Fruit fly (Drosophila melanogaster) whole organism, embryonic: ENCODE measurements around the gene CG7739.
A peak's percentile ranks its signal among the peaks of the same experiment; 100 is the strongest.

Source experiments
- Aef1 ChIP-seq: fragments of 200-800 bp; sonication (Bioruptor generic); IDR thresholded peaks from 3 replicates; pipeline ENCODE4 v1.3.6; 2022; ENCODE audit warnings: missing biosample characterization, missing genetic modification characterization
- Blimp-1 ChIP-seq: fragments of 200-800 bp; sonication (Bioruptor generic); optimal IDR thresholded peaks from 3 replicates; lab custom pipeline; 2018; ENCODE audit warnings: missing biosample characterization, missing genetic modification characterization, mild to moderate bottlenecking, moderate library complexity, missing genetic modification reagents
- CG10321 ChIP-seq: fragments of 200-800 bp; sonication (Bioruptor generic); IDR thresholded peaks from 2 replicates; pipeline ENCODE4 v1.3.6; 2022; ENCODE audit warnings: missing biosample characterization, missing genetic modification characterization
- CG10565 ChIP-seq: fragments of 200-800 bp; sonication (Bioruptor generic); optimal IDR thresholded peaks from 3 replicates; lab custom pipeline; 2016; ENCODE audit warnings: missing biosample characterization, mild to moderate bottlenecking, missing genetic modification characterization
- CG11398 ChIP-seq: fragments of 200-800 bp; sonication (Bioruptor generic); optimal IDR thresholded peaks from 2 replicates; lab custom pipeline; 2016; ENCODE audit warnings: missing biosample characterization, missing genetic modification characterization
- CG12744 ChIP-seq: fragments of 200-800 bp; sonication (Bioruptor generic); optimal IDR thresholded peaks from 2 replicates; lab custom pipeline; 2016; ENCODE audit warnings: missing biosample characterization, missing genetic modification characterization
- CG14050 ChIP-seq: fragments of 200-800 bp; sonication (Bioruptor generic); IDR thresholded peaks from 3 replicates; pipeline ENCODE4 v1.3.6; 2022; ENCODE audit warnings: missing biosample characterization, missing genetic modification characterization
- CG15479 ChIP-seq: fragments of 200-800 bp; sonication (Bioruptor generic); optimal IDR thresholded peaks from 3 replicates; lab custom pipeline; 2019; ENCODE audit warnings: missing biosample characterization, mild to moderate bottlenecking, missing genetic modification characterization, moderate library complexity
- CG15601 ChIP-seq: fragments of 200-800 bp; sonication (Bioruptor generic); optimal IDR thresholded peaks from 3 replicates; lab custom pipeline; 2019; ENCODE audit warnings: missing biosample characterization, mild to moderate bottlenecking, missing genetic modification characterization, moderate library complexity
- CG1602 ChIP-seq: fragments of 200-800 bp; sonication (Bioruptor generic); optimal IDR thresholded peaks from 3 replicates; lab custom pipeline; 2016; ENCODE audit warnings: missing biosample characterization, missing genetic modification characterization
- CG16815 ChIP-seq: fragments of 200-800 bp; sonication (Bioruptor generic); optimal IDR thresholded peaks from 3 replicates; lab custom pipeline; 2017; ENCODE audit warnings: missing biosample characterization, mild to moderate bottlenecking, missing genetic modification characterization
- CG16863 ChIP-seq: fragments of 200-800 bp; sonication (Bioruptor generic); optimal IDR thresholded peaks from 3 replicates; lab custom pipeline; 2016; ENCODE audit warnings: missing biosample characterization, missing genetic modification characterization
- CG2120 ChIP-seq: fragments of 200-800 bp; sonication (Bioruptor generic); optimal IDR thresholded peaks from 3 replicates; lab custom pipeline; 2016; ENCODE audit warnings: missing biosample characterization, missing genetic modification characterization
- CG2678 ChIP-seq: fragments of 200-800 bp; sonication (Bioruptor generic); optimal IDR thresholded peaks from 3 replicates; lab custom pipeline; 2019; ENCODE audit warnings: missing biosample characterization, mild to moderate bottlenecking, missing genetic modification characterization, moderate library complexity
- CG4617 ChIP-seq: fragments of 200-800 bp; sonication (Bioruptor generic); optimal IDR thresholded peaks from 3 replicates; lab custom pipeline; 2016; ENCODE audit warnings: missing biosample characterization, missing genetic modification characterization, borderline replicate concordance
- CG6765 ChIP-seq: fragments of 200-800 bp; sonication (Bioruptor generic); optimal IDR thresholded peaks from 3 replicates; lab custom pipeline; 2017; ENCODE audit warnings: missing biosample characterization, mild to moderate bottlenecking, missing genetic modification characterization
- CG8388 ChIP-seq: fragments of 200-800 bp; sonication (Bioruptor generic); optimal IDR thresholded peaks from 2 replicates; lab custom pipeline; 2019; ENCODE audit warnings: missing biosample characterization, mild to moderate bottlenecking, missing genetic modification characterization, moderate library complexity
- CG9797 ChIP-seq: fragments of 200-800 bp; sonication (Bioruptor generic); optimal IDR thresholded peaks from 3 replicates; lab custom pipeline; 2018; ENCODE audit warnings: missing biosample characterization, mild to moderate bottlenecking, missing genetic modification characterization
- Camta ChIP-seq: fragments of 200-800 bp; sonication (Bioruptor generic); optimal IDR thresholded peaks from 2 replicates; lab custom pipeline; 2016; ENCODE audit warnings: missing biosample characterization, missing genetic modification characterization
- Fer3 ChIP-seq: fragments of 200-800 bp; sonication (Bioruptor generic); optimal IDR thresholded peaks from 2 replicates; lab custom pipeline; 2018; ENCODE audit warnings: missing biosample characterization, mild to moderate bottlenecking, missing genetic modification characterization, moderate library complexity
- Hmr ChIP-seq: fragments of 200-800 bp; sonication (Bioruptor generic); optimal IDR thresholded peaks from 3 replicates; lab custom pipeline; 2017; ENCODE audit warnings: mild to moderate bottlenecking, missing biosample characterization, missing genetic modification reagents, missing genetic modification characterization
- Hr39 ChIP-seq: fragments of >200 bp; optimal IDR thresholded peaks from 2 replicates; lab custom pipeline; 2017
- Neu2 ChIP-seq: fragments of 200-800 bp; sonication (Bioruptor generic); optimal IDR thresholded peaks from 3 replicates; lab custom pipeline; 2016; ENCODE audit warnings: missing biosample characterization, missing genetic modification characterization, borderline replicate concordance
- Oli ChIP-seq: fragments of 200-800 bp; sonication (Bioruptor generic); optimal IDR thresholded peaks from 2 replicates; lab custom pipeline; 2018; ENCODE audit warnings: missing biosample characterization, mild to moderate bottlenecking, missing genetic modification characterization, moderate library complexity
- Opbp ChIP-seq: fragments of 200-800 bp; sonication (Bioruptor generic); IDR thresholded peaks from 3 replicates; pipeline ENCODE4 v1.3.6; 2022; ENCODE audit warnings: missing biosample characterization, missing genetic modification characterization; ENCODE audit not compliant: partially characterized antibody
- bsh ChIP-seq, 2 experiments: fragments of 200-800 bp; sonication (Bioruptor generic); optimal IDR thresholded peaks; 2 replicates each; lab custom pipeline; 2017 to 2018; ENCODE audit warnings: mild to moderate bottlenecking in 2 of 2, missing biosample characterization in 2 of 2, missing genetic modification characterization in 2 of 2, moderate library complexity in 1 of 2
- ci ChIP-seq: fragments of 200-800 bp; sonication (Bioruptor generic); IDR thresholded peaks from 3 replicates; pipeline ENCODE4 v1.3.6; 2022; ENCODE audit warnings: missing biosample characterization, missing genetic modification characterization
- croc ChIP-seq: fragments of 200-800 bp; sonication (Bioruptor generic); conservative IDR thresholded peaks from 3 replicates; pipeline ENCODE4 v1.3.6; 2022; ENCODE audit warnings: missing biosample characterization, missing genetic modification characterization
- dan ChIP-seq: fragments of 200-800 bp; sonication (Bioruptor generic); IDR thresholded peaks from 2 replicates; pipeline ENCODE4 v1.3.6; 2022; ENCODE audit warnings: missing biosample characterization, missing genetic modification characterization
- dati ChIP-seq: fragments of 200-800 bp; sonication (Bioruptor generic); IDR thresholded peaks from 2 replicates; pipeline ENCODE4 v1.3.6; 2022; ENCODE audit warnings: missing biosample characterization, missing genetic modification characterization
- gem ChIP-seq: fragments of 200-800 bp; sonication (Bioruptor generic); optimal IDR thresholded peaks from 2 replicates; lab custom pipeline; 2019; ENCODE audit warnings: missing biosample characterization, mild to moderate bottlenecking, missing genetic modification characterization, moderate library complexity
- her ChIP-seq: fragments of 200-800 bp; sonication (Bioruptor generic); optimal IDR thresholded peaks from 2 replicates; lab custom pipeline; 2016; ENCODE audit warnings: missing biosample characterization, missing genetic modification characterization
- hkb ChIP-seq, 2 experiments: fragments of 200-800 bp in 1 of 2; fragments of >200 bp in 1 of 2; sonication (Bioruptor generic) in 1 of 2; IDR thresholded peaks in 1 of 2; optimal IDR thresholded peaks in 1 of 2; 2 replicates each; pipeline versions ENCODE4 v1.3.6 to Lab custom; 2017 to 2022; ENCODE audit warnings: missing biosample characterization in 1 of 2, missing genetic modification characterization in 1 of 2
- jigr1 ChIP-seq: fragments of 200-800 bp; sonication (Bioruptor generic); IDR thresholded peaks from 3 replicates; pipeline ENCODE4 v1.3.6; 2022; ENCODE audit warnings: missing biosample characterization, missing genetic modification characterization
- lab ChIP-seq: fragments of 200-800 bp; sonication (Bioruptor generic); optimal IDR thresholded peaks from 3 replicates; lab custom pipeline; 2017; ENCODE audit warnings: missing biosample characterization, missing genetic modification characterization, mild to moderate bottlenecking, moderate library complexity, missing genetic modification reagents
- pan ChIP-seq, 4 experiments: fragments of >200 bp in 3 of 4; fragments of 200-800 bp in 1 of 4; sonication (Bioruptor generic) in 1 of 4; optimal IDR thresholded peaks in 3 of 4; IDR thresholded peaks in 1 of 4; 2 replicates each; pipeline versions ENCODE4 v1.3.6 to Lab custom; 2017 to 2022; ENCODE audit warnings: missing biosample characterization in 2 of 4, missing genetic modification characterization in 2 of 4, mixed read lengths in 1 of 4
- ranshi ChIP-seq: fragments of 200-800 bp; sonication (Bioruptor generic); IDR thresholded peaks from 2 replicates; pipeline ENCODE4 v1.3.6; 2022; ENCODE audit warnings: missing biosample characterization, missing genetic modification characterization
- ro ChIP-seq: fragments of 200-800 bp; sonication (Bioruptor generic); IDR thresholded peaks from 2 replicates; pipeline ENCODE4 v1.3.6; 2022; ENCODE audit warnings: missing biosample characterization, missing genetic modification characterization
- row ChIP-seq: fragments of 200-800 bp; sonication (Bioruptor generic); IDR thresholded peaks from 3 replicates; pipeline ENCODE4 v1.3.6; 2022; ENCODE audit warnings: missing biosample characterization, missing genetic modification characterization
- sens-2 ChIP-seq: fragments of 200-800 bp; sonication (Bioruptor generic); IDR thresholded peaks from 2 replicates; pipeline ENCODE4 v1.3.6; 2022; ENCODE audit warnings: missing biosample characterization, missing genetic modification characterization
- shn ChIP-seq: fragments of 200-800 bp; sonication (Bioruptor generic); optimal IDR thresholded peaks from 3 replicates; lab custom pipeline; 2016; ENCODE audit warnings: missing biosample characterization, missing genetic modification characterization
- so ChIP-seq: fragments of 200-800 bp; sonication (Bioruptor generic); IDR thresholded peaks from 3 replicates; pipeline ENCODE4 v1.3.6; 2022; ENCODE audit warnings: missing biosample characterization, missing genetic modification characterization
- ssp ChIP-seq: fragments of 200-800 bp; sonication (Bioruptor generic); IDR thresholded peaks from 2 replicates; pipeline ENCODE4 v1.3.6; 2022; ENCODE audit warnings: missing biosample characterization, missing genetic modification characterization
- unc-4 ChIP-seq: fragments of 200-800 bp; sonication (Bioruptor generic); IDR thresholded peaks from 2 replicates; pipeline ENCODE4 v1.3.6; 2022; ENCODE audit warnings: missing biosample characterization, missing genetic modification characterization; ENCODE audit not compliant: partially characterized antibody
- wdn ChIP-seq: fragments of 200-800 bp; sonication (Bioruptor generic); IDR thresholded peaks from 2 replicates; pipeline ENCODE4 v1.3.6; 2022; ENCODE audit warnings: missing biosample characterization, missing genetic modification characterization
- wek ChIP-seq: fragments of 200-800 bp; sonication (Bioruptor generic); optimal IDR thresholded peaks from 3 replicates; lab custom pipeline; 2018; ENCODE audit warnings: missing biosample characterization, mild to moderate bottlenecking, missing genetic modification characterization, moderate library complexity

Gene CG7739

DNA sequence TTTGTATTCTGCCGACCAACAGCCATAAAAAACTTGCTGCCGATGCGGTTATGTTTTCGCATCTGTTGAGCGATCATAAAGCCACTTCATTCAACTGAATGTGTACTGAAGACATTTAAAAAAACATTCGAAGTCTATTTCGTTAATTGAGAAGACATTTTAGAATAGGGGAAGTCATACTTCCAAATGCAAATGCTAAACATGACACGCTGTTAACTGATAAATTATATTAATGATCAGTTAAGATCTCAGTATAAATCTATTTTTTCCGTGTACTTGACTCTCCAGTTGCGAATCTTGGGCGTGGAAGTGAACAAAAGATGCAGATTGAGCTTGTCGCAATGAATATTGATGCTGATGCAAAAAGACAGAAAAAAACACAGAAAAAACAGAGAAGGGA is 33.1 kb upstream of the CG7739 start:
- no peak for TF ChIP-seq CG12744 (GFP tag; lab: Kevin White, UChicago)
- TF ChIP-seq Camta (GFP tag; lab: Kevin White, UChicago) = no peak
- no peak for TF ChIP-seq pan (optimal IDR thresholded peaks at IDR 0.05; lab: Kevin White, UChicago)
- peak in 1 of 2 experiments; percentile 4 for TF ChIP-seq pan (GFP tag; optimal IDR thresholded peaks at IDR 0.05 in 1 of 2, IDR thresholded peaks at IDR 0.05 in 1 of 2)
- peak; percentile 19 for TF ChIP-seq CG15479 (GFP tag; lab: Kevin White, UChicago)

DNA sequence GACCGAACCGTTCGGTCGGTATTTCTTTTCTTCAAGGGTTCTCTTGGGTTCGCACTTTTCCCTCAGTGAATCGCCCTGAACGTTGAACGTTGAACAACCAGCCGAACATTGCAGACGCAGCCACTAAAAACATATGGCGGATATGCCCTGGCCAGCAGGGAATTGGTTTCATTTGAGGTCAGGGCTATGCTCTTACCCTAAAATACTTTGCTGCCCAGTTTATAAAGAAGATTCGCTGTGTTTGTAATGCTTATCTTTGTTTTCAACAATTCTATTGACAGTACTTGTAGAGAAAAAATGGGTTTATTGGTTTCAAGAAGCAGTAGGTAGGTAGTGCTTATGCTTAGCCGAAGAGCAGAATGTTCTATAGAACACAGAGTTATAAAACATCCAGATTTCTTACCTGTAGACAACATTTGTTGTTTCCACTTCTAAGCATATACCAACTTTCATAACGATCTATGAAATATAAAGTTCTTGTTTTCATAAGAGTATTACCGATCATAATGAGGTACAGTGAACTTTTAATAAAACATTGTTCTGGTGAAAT is 32.4 kb upstream of the CG7739 start:
- TF ChIP-seq croc (GFP tag; lab: Robert Waterston, UW) (no peak), Opbp (no peak), unc-4 (GFP tag; lab: Robert Waterston, UW) (no peak), CG15479 (GFP tag; lab: Kevin White, UChicago) (peak; percentile 63), Hmr (GFP tag; lab: Kevin White, UChicago) (peak; percentile 18), CG10565 (GFP tag; lab: Kevin White, UChicago) (no peak), jigr1 (no peak), Fer3 (tag; lab: Kevin White, UChicago) (no peak), CG6765 (GFP tag; lab: Kevin White, UChicago) (no peak), CG4617 (GFP tag; lab: Kevin White, UChicago) (no peak), wek (GFP tag; lab: Kevin White, UChicago) (no peak), CG11398 (GFP tag; lab: Kevin White, UChicago) (no peak), dati (GFP tag; lab: Robert Waterston, UW) (no peak), bsh (GFP tag; optimal IDR thresholded peaks at IDR 0.05; lab: Kevin White, UChicago) (peak in 1 of 2 experiments; percentile 29), CG16815 (GFP tag; lab: Kevin White, UChicago) (no peak), her (GFP tag; lab: Kevin White, UChicago) (no peak), CG9797 (GFP tag; lab: Kevin White, UChicago) (no peak), ranshi (peak; percentile 44; the same call in 1 of the 2 replicates), wdn (GFP tag; lab: Robert Waterston, UW) (0 out of 2 replicates have a peak, but pooled peaks have one; percentile 17), Hr39 (lab: Kevin White, UChicago) (no peak), CG10321 (GFP tag; lab: Robert Waterston, UW) (no peak), so (GFP tag; lab: Robert Waterston, UW) (0 out of 3 replicates have a peak, but pooled peaks have one; percentile 26), shn (GFP tag; lab: Kevin White, UChicago) (no peak), ssp (no peak), sens-2 (no peak), dan (GFP tag; lab: Robert Waterston, UW) (no peak), Neu2 (GFP tag; lab: Kevin White, UChicago) (no peak), CG14050 (GFP tag; lab: Robert Waterston, UW) (0 out of 3 replicates have a peak, but pooled peaks have one; percentile 27), ro (GFP tag; lab: Robert Waterston, UW) (no peak), CG8388 (GFP tag; lab: Kevin White, UChicago) (peak; percentile 3), hkb (optimal IDR thresholded peaks at IDR 0.05; lab: Kevin White, UChicago) (no peak), hkb (GFP tag; IDR thresholded peaks at IDR 0.05; lab: Robert Waterston, UW) (0 out of 2 replicates have a peak, but pooled peaks have one; percentile 10), Oli (tag; lab: Kevin White, UChicago) (peak; percentile 30), Camta (GFP tag; lab: Kevin White, UChicago) (no peak), lab (GFP tag; lab: Kevin White, UChicago) (peak; percentile 29), row (GFP tag; lab: Robert Waterston, UW) (peak; percentile 52; the same call in 2 of the 3 replicates), CG15601 (tag; lab: Kevin White, UChicago) (peak; percentile 37), Blimp-1 (peak; percentile 9), CG2678 (peak; percentile 6), ci (GFP tag; lab: Robert Waterston, UW) (0 out of 3 replicates have a peak, but pooled peaks have one; percentile 39), CG16863 (GFP tag; lab: Kevin White, UChicago) (peak; percentile 15), CG1602 (no peak), Aef1 (no peak), gem (tag; lab: Kevin White, UChicago) (peak; percentile 31), CG2120 (GFP tag; lab: Kevin White, UChicago) (peak; percentile 42)
